Fruit fly (Drosophila melanogaster): ENCODE measurements around the gene Cpr65Ax1.
"Not testable (repeated sequence)": the region's sequence is repeated elsewhere in the genome, so short reads cannot be mapped to it uniquely, and the experiment has no call there.

- TF ChIP-seq CrebA (GFP tag; optimal IDR thresholded peaks at IDR 0.05; ENCODE audit: borderline replicate concordance); sage (GFP tag; optimal IDR thresholded peaks at IDR 0.05); dsf (GFP tag; optimal IDR thresholded peaks at IDR 0.05; ENCODE audit: borderline replicate concordance); foxo (GFP tag; optimal IDR thresholded peaks at IDR 0.05); ey (GFP tag; optimal IDR thresholded peaks at IDR 0.05); woc (GFP tag; optimal IDR thresholded peaks at IDR 0.05); lola (GFP tag; optimal IDR thresholded peaks at IDR 0.05); GATAd (GFP tag; optimal IDR thresholded peaks at IDR 0.05); sv (GFP tag; optimal IDR thresholded peaks at IDR 0.05): not testable (repeated sequence)
Observed at dm6 chr3L:6150757-6151354, 3.1 kb upstream of the Cpr65Ax1 start, which contains the start of the genes Cpr65Ax2 and Lcp65Aa.
